Worm (Caenorhabditis elegans): ENCODE measurements around the gene ppm-1.A.

- no peak for TF ChIP-seq hnd-1 (tag; optimal IDR thresholded peaks at IDR 0.05)
- no peak for TF ChIP-seq tra-4 (tag; optimal IDR thresholded peaks at IDR 0.05)
- no peak for TF ChIP-seq hmbx-1 (tag; optimal IDR thresholded peaks at IDR 0.05)
- no peak for TF ChIP-seq pes-1 (GFP tag; IDR thresholded peaks at IDR 0.05)
- no peak for TF ChIP-seq ama-1 (optimal IDR thresholded peaks at IDR 0.05)
- no peak for TF ChIP-seq ets-7 (tag; optimal IDR thresholded peaks at IDR 0.05)
- TF ChIP-seq flt-1 (GFP tag; IDR thresholded peaks at IDR 0.05): no peak
- TF ChIP-seq F13C5.2 (tag; optimal IDR thresholded peaks at IDR 0.05): no peak
- TF ChIP-seq tbx-37 (GFP tag; conservative IDR thresholded peaks at IDR 0.05): no peak
- TF ChIP-seq tbx-11 (GFP tag; IDR thresholded peaks at IDR 0.05): no peak
- TF ChIP-seq sea-1 (GFP tag; conservative IDR thresholded peaks at IDR 0.05): no peak
These were observed 20.2 kb upstream of the ppm-1.A start for ce11 chrV:10556362-10556761.

Data from whole organism, early embryonic.